Worm (Caenorhabditis elegans) whole organism, L1 larva: ENCODE measurements around the gene brd-1.

Source experiments
- F16B12.6 ChIP-seq: fragments of 150-350 bp; optimal IDR thresholded peaks from 2 replicates; lab custom pipeline; 2014; ENCODE audit warnings: missing biosample characterization, missing genetic modification characterization
- aha-1 ChIP-seq: fragments of 150-350 bp; optimal IDR thresholded peaks from 2 replicates; lab custom pipeline; 2014; ENCODE audit warnings: missing biosample characterization, missing genetic modification characterization
- alr-1 ChIP-seq: fragments of 200-800 bp; sonication (Bioruptor generic); optimal IDR thresholded peaks from 2 replicates; lab custom pipeline; 2018; ENCODE audit warnings: borderline replicate concordance, mild to moderate bottlenecking, missing genetic modification characterization, missing compliant biosample characterization
- aly-2 ChIP-seq: fragments of 150-350 bp; optimal IDR thresholded peaks from 2 replicates; lab custom pipeline; 2014; ENCODE audit warnings: missing biosample characterization, missing genetic modification characterization
- blmp-1 ChIP-seq: fragments of 150-350 bp; optimal IDR thresholded peaks from 2 replicates; lab custom pipeline; 2014; ENCODE audit warnings: missing biosample characterization, missing genetic modification characterization
- ceh-63 ChIP-seq: fragments of 200-800 bp; sonication (Bioruptor generic); optimal IDR thresholded peaks from 2 replicates; lab custom pipeline; 2018; ENCODE audit warnings: mild to moderate bottlenecking, missing genetic modification characterization, missing compliant biosample characterization
- ceh-82 ChIP-seq, 3 experiments: fragments of 150-350 bp in 1 of 3; sonication (generic microtip) in 2 of 3; optimal IDR thresholded peaks; 2 replicates each; lab custom pipeline; 2014 to 2017; ENCODE audit warnings: missing biosample characterization in 3 of 3, missing genetic modification characterization in 3 of 3
- ceh-90 ChIP-seq: sonication (generic microtip); optimal IDR thresholded peaks from 2 replicates; lab custom pipeline; 2016; ENCODE audit warnings: missing genetic modification characterization, missing compliant biosample characterization
- ces-1 ChIP-seq: fragments of 150-350 bp; optimal IDR thresholded peaks from 2 replicates; lab custom pipeline; 2014; ENCODE audit warnings: missing biosample characterization, missing genetic modification reagents, missing genetic modification characterization
- dpl-1 ChIP-seq, 3 experiments: fragments of 150-350 bp in 2 of 3; sonication (generic microtip) in 1 of 3; optimal IDR thresholded peaks; 2 replicates each; lab custom pipeline; 2014 to 2017; ENCODE audit warnings: missing biosample characterization in 3 of 3, missing genetic modification characterization in 3 of 3, missing genetic modification reagents in 3 of 3
- efl-1 ChIP-seq, 4 experiments: fragments of 150-350 bp; optimal IDR thresholded peaks in 3 of 4; peaks in 1 of 4; 1 replicate in 1 of 4; 2 replicates in 3 of 4; lab custom pipeline; 2014; ENCODE audit warnings: missing biosample characterization in 2 of 4, missing genetic modification characterization in 2 of 4, missing genetic modification reagents in 2 of 4
- egl-13 ChIP-seq: sonication (generic microtip); optimal IDR thresholded peaks from 2 replicates; lab custom pipeline; 2016; ENCODE audit warnings: missing genotype, missing genetic modification reagents, missing genetic modification characterization, missing compliant biosample characterization
- elt-3 ChIP-seq, 6 experiments: fragments of 150-350 bp in 1 of 6; sonication (generic microtip); optimal IDR thresholded peaks; 2 replicates each; lab custom pipeline; 2017 to 2018; ENCODE audit warnings: missing biosample characterization in 6 of 6, missing genetic modification characterization in 6 of 6, inconsistent platforms in 1 of 6
- fkh-10 ChIP-seq: sonication (generic microtip); optimal IDR thresholded peaks from 2 replicates; lab custom pipeline; 2017; ENCODE audit warnings: missing biosample characterization, missing genetic modification reagents, missing genetic modification characterization
- fos-1 ChIP-seq: fragments of 150-350 bp; optimal IDR thresholded peaks from 2 replicates; lab custom pipeline; 2014; ENCODE audit warnings: missing biosample characterization, missing genetic modification characterization
- grh-1 ChIP-seq: fragments of 200-800 bp; sonication (Bioruptor generic); IDR thresholded peaks from 2 replicates; pipeline ENCODE4 v1.3.6; 2022; ENCODE audit warnings: missing genetic modification reagents, missing genetic modification characterization, missing compliant biosample characterization
- hlh-17 ChIP-seq: fragments of 200-800 bp; sonication (Bioruptor generic); optimal IDR thresholded peaks from 2 replicates; lab custom pipeline; 2018; ENCODE audit warnings: missing genetic modification characterization, mild to moderate bottlenecking, missing compliant biosample characterization, moderate library complexity, borderline replicate concordance
- hlh-4 ChIP-seq: sonication (generic microtip); optimal IDR thresholded peaks from 2 replicates; lab custom pipeline; 2016; ENCODE audit warnings: mild to moderate bottlenecking, missing genetic modification characterization, missing compliant biosample characterization
- irx-1 ChIP-seq: sonication (generic microtip); optimal IDR thresholded peaks from 2 replicates; lab custom pipeline; 2016; ENCODE audit warnings: missing genetic modification characterization, missing compliant biosample characterization
- jun-1 ChIP-seq: fragments of 150-350 bp; optimal IDR thresholded peaks from 2 replicates; lab custom pipeline; 2014; ENCODE audit warnings: missing biosample characterization, missing genetic modification reagents, missing genetic modification characterization
- lin-15B ChIP-seq: fragments of 150-350 bp; sonication (generic microtip); optimal IDR thresholded peaks from 3 replicates; lab custom pipeline; 2014; ENCODE audit warnings: missing biosample characterization, missing genetic modification characterization
- lin-35 ChIP-seq, 2 experiments: fragments of 150-350 bp; optimal IDR thresholded peaks; 2 replicates each; lab custom pipeline; 2014; ENCODE audit warnings: missing biosample characterization in 2 of 2, missing genetic modification characterization in 2 of 2, missing genetic modification reagents in 2 of 2
- lin-39 ChIP-seq: fragments of 150-350 bp; optimal IDR thresholded peaks from 2 replicates; lab custom pipeline; 2014; ENCODE audit warnings: missing biosample characterization, missing genetic modification reagents, missing genetic modification characterization
- lir-3 ChIP-seq: sonication (generic microtip); optimal IDR thresholded peaks from 2 replicates; lab custom pipeline; 2016; ENCODE audit warnings: mild to moderate bottlenecking, missing genetic modification characterization, moderate library complexity, missing compliant biosample characterization; ENCODE audit not compliant: poor library complexity
- lsy-2 ChIP-seq, 2 experiments: fragments of 150-350 bp; optimal IDR thresholded peaks; 2 replicates each; lab custom pipeline; 2014; ENCODE audit warnings: missing biosample characterization in 2 of 2, missing genetic modification characterization in 2 of 2
- mdl-1 ChIP-seq, 2 experiments: fragments of 150-350 bp; optimal IDR thresholded peaks; 2 replicates each; lab custom pipeline; 2014 to 2017; ENCODE audit warnings: missing biosample characterization in 2 of 2, missing genetic modification characterization in 2 of 2, inconsistent platforms in 1 of 2
- mef-2 ChIP-seq: fragments of 150-350 bp; optimal IDR thresholded peaks from 2 replicates; lab custom pipeline; 2014; ENCODE audit warnings: missing biosample characterization, missing genetic modification characterization
- mep-1 ChIP-seq: fragments of 150-350 bp; optimal IDR thresholded peaks from 2 replicates; lab custom pipeline; 2014; ENCODE audit warnings: missing biosample characterization, missing genetic modification characterization
- nhr-12 ChIP-seq: sonication (generic microtip); optimal IDR thresholded peaks from 2 replicates; lab custom pipeline; 2017; ENCODE audit warnings: missing biosample characterization, missing genetic modification characterization
- nhr-20 ChIP-seq: sonication (generic microtip); optimal IDR thresholded peaks from 2 replicates; lab custom pipeline; 2016; ENCODE audit warnings: mild to moderate bottlenecking, missing genetic modification characterization, missing compliant biosample characterization
- nhr-237 ChIP-seq: fragments of 150-350 bp; optimal IDR thresholded peaks from 2 replicates; lab custom pipeline; 2014; ENCODE audit warnings: missing biosample characterization, missing genetic modification characterization
- nhr-28 ChIP-seq: fragments of 150-350 bp; optimal IDR thresholded peaks from 2 replicates; lab custom pipeline; 2014; ENCODE audit warnings: missing biosample characterization, missing genetic modification characterization
- nhr-47 ChIP-seq: sonication (generic microtip); optimal IDR thresholded peaks from 2 replicates; lab custom pipeline; 2016; ENCODE audit warnings: mild to moderate bottlenecking, missing genetic modification characterization, moderate library complexity, missing compliant biosample characterization
- nhr-71 ChIP-seq: sonication (generic microtip); optimal IDR thresholded peaks from 2 replicates; lab custom pipeline; 2016; ENCODE audit warnings: mild to moderate bottlenecking, missing genetic modification characterization, moderate library complexity, missing compliant biosample characterization
- nhr-76 ChIP-seq: sonication (generic microtip); optimal IDR thresholded peaks from 2 replicates; lab custom pipeline; 2017; ENCODE audit warnings: missing biosample characterization, missing genetic modification characterization
- skn-1 ChIP-seq: fragments of 150-350 bp; optimal IDR thresholded peaks from 2 replicates; lab custom pipeline; 2014; ENCODE audit warnings: missing biosample characterization, missing genetic modification characterization
- snpc-4 ChIP-seq: fragments of 150-350 bp; optimal IDR thresholded peaks from 2 replicates; lab custom pipeline; 2014; ENCODE audit warnings: missing biosample characterization, missing genetic modification characterization
- snu-23 ChIP-seq: sonication (generic microtip); optimal IDR thresholded peaks from 2 replicates; lab custom pipeline; 2016; ENCODE audit warnings: missing genetic modification characterization, missing compliant biosample characterization
- sptf-1 ChIP-seq: fragments of 150-350 bp; optimal IDR thresholded peaks from 2 replicates; lab custom pipeline; 2014; ENCODE audit warnings: missing biosample characterization, missing genetic modification characterization
- swsn-7 ChIP-seq: sonication (generic microtip); optimal IDR thresholded peaks from 2 replicates; lab custom pipeline; 2016; ENCODE audit warnings: missing genetic modification characterization, missing compliant biosample characterization
- tbx-2 ChIP-seq: sonication (generic microtip); optimal IDR thresholded peaks from 2 replicates; lab custom pipeline; 2016; ENCODE audit warnings: missing genetic modification characterization, missing compliant biosample characterization
- unc-130 ChIP-seq: fragments of 150-350 bp; optimal IDR thresholded peaks from 2 replicates; lab custom pipeline; 2017; ENCODE audit warnings: missing biosample characterization, missing genetic modification characterization, inconsistent platforms
- unc-86 ChIP-seq: sonication (generic microtip); optimal IDR thresholded peaks from 2 replicates; lab custom pipeline; 2016; ENCODE audit warnings: missing genetic modification characterization, missing compliant biosample characterization
- vab-15 ChIP-seq: sonication (generic microtip); optimal IDR thresholded peaks from 2 replicates; lab custom pipeline; 2017; ENCODE audit warnings: missing genotype, mild to moderate bottlenecking, missing genetic modification characterization, missing compliant biosample characterization
- xbp-1 ChIP-seq: sonication (generic microtip); optimal IDR thresholded peaks from 2 replicates; lab custom pipeline; 2016; ENCODE audit warnings: missing genetic modification characterization, missing compliant biosample characterization

Gene brd-1

DNA sequence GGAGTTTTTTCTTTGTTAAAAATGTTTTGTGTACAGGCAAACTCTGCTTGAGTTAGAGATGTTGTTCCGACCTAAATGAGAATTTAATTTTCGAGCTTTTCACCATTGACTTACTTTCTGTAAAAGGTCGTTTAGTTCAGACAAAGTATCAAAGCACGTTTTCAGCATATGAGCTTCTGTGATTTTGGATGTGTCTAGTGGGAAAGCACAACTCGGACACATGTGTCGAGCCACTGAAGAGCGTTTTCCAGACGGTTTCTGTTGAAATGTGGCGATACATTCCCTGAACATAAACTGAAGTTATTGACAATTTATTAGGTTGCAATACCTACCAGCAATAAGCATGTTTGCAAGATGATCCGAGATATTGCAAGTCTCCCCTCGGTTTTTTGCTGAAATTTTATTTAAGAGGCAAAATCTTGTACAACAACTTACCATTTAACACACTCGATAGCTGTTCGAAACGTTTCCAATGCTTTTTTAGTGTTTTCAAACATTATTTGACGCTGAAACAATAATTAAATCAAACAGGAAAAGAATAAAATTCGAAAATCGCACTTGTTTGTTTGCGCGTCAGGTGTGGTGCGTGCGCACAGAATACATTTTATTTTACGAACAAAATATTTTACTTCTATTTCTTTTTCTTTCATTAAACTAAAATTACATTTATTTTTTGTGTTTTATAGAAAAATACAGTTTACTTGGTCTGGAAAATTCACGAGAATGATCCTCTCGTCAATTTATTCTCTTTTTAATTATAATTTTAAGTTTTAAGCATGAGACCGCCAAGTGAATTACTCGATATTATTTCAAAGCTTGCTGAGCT lies at the start of gene brd-1, which contains the start of gene K04C2.2:
TSS of gene brd-1 (minus strand) at position 506 of the 826 bp plus-strand sequence.
TSS of gene K04C2.2 (plus strand) at position 776 of the 826 bp plus-strand sequence.
- TF ChIP-seq vab-15 (tag; lab: Kevin White, UChicago) = no peak
- peak; percentile 8 for TF ChIP-seq nhr-47
- no peak for TF ChIP-seq lin-15B (tag; lab: Kevin White, UChicago)
- no peak for TF ChIP-seq tbx-2 (tag; lab: Kevin White, UChicago)
- peak; percentile 11 for TF ChIP-seq nhr-20
- TF ChIP-seq lsy-2 (tag; optimal IDR thresholded peaks at IDR 0.05; lab: Kevin White, UChicago) = peak in 1 of 2 experiments; percentile 63
- TF ChIP-seq efl-1 (optimal IDR thresholded peaks at IDR 0.05; lab: Kevin White, UChicago) = peak in 1 of 2 experiments; percentile 74
- TF ChIP-seq efl-1 (GFP tag; optimal IDR thresholded peaks at IDR 0.05 in 1 of 2; lab: Kevin White, UChicago) = peak; percentile 80 to 97
- peak; percentile 79 for TF ChIP-seq F16B12.6 (tag; lab: Kevin White, UChicago)
- no peak for TF ChIP-seq fkh-10 (GFP tag; lab: Kevin White, UChicago)
- TF ChIP-seq blmp-1 (tag; lab: Kevin White, UChicago) = peak; percentile 42
- peak; percentile 27 for TF ChIP-seq skn-1 (tag; lab: Kevin White, UChicago)
- no peak for TF ChIP-seq nhr-28
- TF ChIP-seq grh-1 (GFP tag; lab: Robert Waterston, UW) = no peak
- peak; percentile 52 for TF ChIP-seq mep-1 (tag; lab: Kevin White, UChicago)
- no peak for TF ChIP-seq fos-1
- peak; percentile 53 to 83 (median 76) for TF ChIP-seq dpl-1 (GFP tag; optimal IDR thresholded peaks at IDR 0.05; lab: Kevin White, UChicago)
- peak; percentile 6 for TF ChIP-seq swsn-7
- TF ChIP-seq nhr-12 (tag; lab: Kevin White, UChicago) = no peak
- TF ChIP-seq unc-130 (tag; lab: Kevin White, UChicago) = peak; percentile 1
- TF ChIP-seq nhr-71 = peak; percentile 24
- TF ChIP-seq irx-1 (tag; lab: Kevin White, UChicago) = no peak
- no peak for TF ChIP-seq hlh-4
- TF ChIP-seq jun-1 (tag; lab: Kevin White, UChicago) = no peak
- TF ChIP-seq egl-13 = no peak
- TF ChIP-seq aly-2 (tag; lab: Kevin White, UChicago) = no peak
- TF ChIP-seq lir-3 = no peak
- TF ChIP-seq xbp-1 (tag; lab: Kevin White, UChicago) = no peak
- TF ChIP-seq snu-23 (GFP tag; lab: Kevin White, UChicago) = peak; percentile 41
- peak; percentile 57 to 87 for TF ChIP-seq lin-35 (GFP tag; optimal IDR thresholded peaks at IDR 0.05; lab: Kevin White, UChicago)

DNA sequence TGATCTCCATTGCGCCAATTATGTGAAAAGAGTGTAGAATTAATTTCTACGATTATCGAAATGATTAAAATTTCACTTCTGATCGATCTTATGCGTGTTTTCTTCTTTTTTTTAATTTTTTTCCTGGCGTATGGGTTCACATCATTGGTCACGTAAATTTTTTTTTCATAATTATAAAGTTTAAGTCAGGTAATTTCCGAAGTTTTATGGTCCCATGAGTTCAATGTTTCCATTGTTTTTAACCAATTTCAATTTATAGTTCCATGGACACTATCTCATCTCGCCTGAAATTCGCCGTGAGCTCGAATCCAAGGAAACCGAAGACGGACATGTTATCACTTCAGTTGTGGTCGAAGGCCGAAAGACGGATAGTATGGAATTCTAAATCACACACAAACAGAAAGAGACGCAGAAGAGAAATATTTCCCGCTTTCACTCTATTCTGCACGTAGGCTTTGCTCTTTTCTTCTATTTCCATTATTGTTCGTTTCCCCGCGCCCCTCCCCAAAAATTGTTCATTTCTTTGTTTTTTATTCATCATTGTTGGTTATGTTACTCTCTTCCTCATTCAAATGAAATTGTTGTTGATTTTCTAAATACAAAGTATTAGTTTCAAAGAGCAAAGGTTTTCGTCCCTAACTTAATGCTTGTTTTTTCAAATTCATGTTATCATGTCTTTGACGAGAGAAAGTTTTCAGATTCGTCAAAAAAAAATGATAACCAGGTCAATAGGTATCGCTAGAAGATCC lies 46.1 kb upstream of the brd-1 start, which contains the start of the genes F57B9.8 and coq-2:
TSS of gene F57B9.8 (minus strand) at position 51 of the 749 bp plus-strand sequence.
TSS of gene coq-2 (plus strand) at position 699 of the 749 bp plus-strand sequence.
- no peak for TF ChIP-seq aha-1 (tag; lab: Kevin White, UChicago)
- TF ChIP-seq lin-39 (tag; lab: Kevin White, UChicago) = no peak
- TF ChIP-seq mef-2 (tag; lab: Kevin White, UChicago) = no peak
- no peak for TF ChIP-seq ceh-82 (tag; optimal IDR thresholded peaks at IDR 0.05; lab: Kevin White, UChicago)
- no peak for TF ChIP-seq alr-1 (tag; lab: Kevin White, UChicago)
- TF ChIP-seq unc-86 (tag; lab: Kevin White, UChicago) = no peak
- TF ChIP-seq nhr-237 (tag; lab: Kevin White, UChicago) = no peak
- no peak for TF ChIP-seq elt-3 (tag; optimal IDR thresholded peaks at IDR 0.05; lab: Kevin White, UChicago)
- no peak for TF ChIP-seq mep-1 (tag; lab: Kevin White, UChicago)
- no peak for TF ChIP-seq sptf-1 (tag; lab: Kevin White, UChicago)
- TF ChIP-seq lin-15B (tag; lab: Kevin White, UChicago) = no peak
- no peak for TF ChIP-seq irx-1 (tag; lab: Kevin White, UChicago)
- no peak for TF ChIP-seq ceh-90 (tag; lab: Kevin White, UChicago)
- no peak for TF ChIP-seq ces-1 (GFP tag; lab: Kevin White, UChicago)
- no peak for TF ChIP-seq mdl-1 (tag; optimal IDR thresholded peaks at IDR 0.05; lab: Kevin White, UChicago)
- TF ChIP-seq ceh-63 = no peak
- TF ChIP-seq nhr-76 (tag; lab: Kevin White, UChicago) = no peak
- TF ChIP-seq hlh-17 (GFP tag; lab: Kevin White, UChicago) = no peak
- no peak for TF ChIP-seq jun-1 (tag; lab: Kevin White, UChicago)
- no peak for TF ChIP-seq snpc-4 (tag; lab: Kevin White, UChicago)
